Worm (Caenorhabditis elegans) whole organism, mixed stage, embryonic: ENCODE data around the gene T05C12.11.

Experiments used
- lsy-2 ChIP-seq: fragments of 150-350 bp; optimal IDR thresholded peaks from 2 replicates; lab custom pipeline; 2014; ENCODE audit warnings: missing biosample characterization, missing genetic modification characterization
- unc-62 ChIP-seq: fragments of 150-350 bp; optimal IDR thresholded peaks from 2 replicates; lab custom pipeline; 2014; ENCODE audit warnings: missing biosample characterization, missing genetic modification reagents, missing genetic modification characterization

- TF ChIP-seq unc-62 (GFP tag; lab: Kevin White, UChicago): no peak
- no peak for TF ChIP-seq lsy-2
Measured at ce11 chrII:8180281-8180680, 10.0 kb upstream of the T05C12.11 start, which contains the start of gene T05C12.4.
